Fruit fly (Drosophila melanogaster) whole organism, embryonic: Measurements from ENCODE around the gene CG3078.

Source experiments
- Aef1 ChIP-seq: fragments of 200-800 bp; sonication (Bioruptor generic); IDR thresholded peaks from 3 replicates; pipeline ENCODE4 v1.3.6; 2022; ENCODE audit warnings: missing biosample characterization, missing genetic modification characterization
- CG10543 ChIP-seq: fragments of 200-800 bp; sonication (Bioruptor generic); optimal IDR thresholded peaks from 3 replicates; lab custom pipeline; 2017; ENCODE audit warnings: missing biosample characterization, mild to moderate bottlenecking, missing genetic modification characterization, moderate library complexity
- CG11723 ChIP-seq: fragments of 200-800 bp; sonication (Bioruptor generic); optimal IDR thresholded peaks from 2 replicates; lab custom pipeline; 2017; ENCODE audit warnings: missing biosample characterization, mild to moderate bottlenecking, missing genetic modification characterization
- CG12071 ChIP-seq: fragments of 200-800 bp; sonication (Bioruptor generic); optimal IDR thresholded peaks from 3 replicates; lab custom pipeline; 2018; ENCODE audit warnings: missing biosample characterization, mild to moderate bottlenecking, missing genetic modification characterization
- CG1233 ChIP-seq: fragments of 200-800 bp; sonication (Bioruptor generic); optimal IDR thresholded peaks from 4 replicates; lab custom pipeline; 2018; ENCODE audit warnings: missing biosample characterization, mild to moderate bottlenecking, missing genetic modification characterization
- CG13287 ChIP-seq: fragments of 200-800 bp; sonication (Bioruptor generic); IDR thresholded peaks from 2 replicates; pipeline ENCODE4 v1.3.6; 2022; ENCODE audit warnings: missing biosample characterization, missing genetic modification characterization; ENCODE audit not compliant: partially characterized antibody
- CG15269 ChIP-seq: fragments of 200-800 bp; sonication (Bioruptor generic); optimal IDR thresholded peaks from 2 replicates; lab custom pipeline; 2018; ENCODE audit warnings: missing biosample characterization, mild to moderate bottlenecking, missing genetic modification characterization, moderate library complexity
- CG15479 ChIP-seq: fragments of 200-800 bp; sonication (Bioruptor generic); optimal IDR thresholded peaks from 3 replicates; lab custom pipeline; 2019; ENCODE audit warnings: missing biosample characterization, mild to moderate bottlenecking, missing genetic modification characterization, moderate library complexity
- CG15696 ChIP-seq: fragments of 200-800 bp; sonication (Bioruptor generic); optimal IDR thresholded peaks from 2 replicates; lab custom pipeline; 2019; ENCODE audit warnings: missing biosample characterization, mild to moderate bottlenecking, missing genetic modification characterization, moderate library complexity
- CG1603 ChIP-seq: fragments of 200-800 bp; sonication (Bioruptor generic); optimal IDR thresholded peaks from 2 replicates; lab custom pipeline; 2019; ENCODE audit warnings: missing biosample characterization, mild to moderate bottlenecking, missing genetic modification characterization, moderate library complexity
- CG17186 ChIP-seq: fragments of 200-800 bp; sonication (Bioruptor generic); optimal IDR thresholded peaks from 3 replicates; lab custom pipeline; 2017; ENCODE audit warnings: missing biosample characterization, missing genetic modification reagents, missing genetic modification characterization
- CG2712 ChIP-seq: fragments of 200-800 bp; optimal IDR thresholded peaks from 3 replicates; lab custom pipeline; 2019; ENCODE audit warnings: missing biosample characterization, mild to moderate bottlenecking, missing genetic modification characterization, moderate library complexity
- CG3163 ChIP-seq: fragments of 200-800 bp; sonication (Bioruptor generic); optimal IDR thresholded peaks from 3 replicates; lab custom pipeline; 2016; ENCODE audit warnings: missing biosample characterization, missing genetic modification characterization
- CG32767 ChIP-seq: fragments of 200-800 bp; sonication (Bioruptor generic); IDR thresholded peaks from 2 replicates; pipeline ENCODE4 v1.3.6; 2022; ENCODE audit warnings: missing biosample characterization, missing genetic modification characterization
- CG33557 ChIP-seq: fragments of 200-800 bp; sonication (Bioruptor generic); optimal IDR thresholded peaks from 2 replicates; lab custom pipeline; 2019; ENCODE audit warnings: missing biosample characterization, mild to moderate bottlenecking, missing genetic modification characterization, moderate library complexity
- CG3995 ChIP-seq: fragments of 200-800 bp; sonication (Bioruptor generic); optimal IDR thresholded peaks from 3 replicates; lab custom pipeline; 2016; ENCODE audit warnings: missing biosample characterization, missing genetic modification characterization
- CG4707 ChIP-seq: fragments of 200-800 bp; sonication (Bioruptor generic); optimal IDR thresholded peaks from 2 replicates; lab custom pipeline; 2018; ENCODE audit warnings: missing biosample characterization, mild to moderate bottlenecking, missing genetic modification characterization, moderate library complexity
- CG7745 ChIP-seq: fragments of 200-800 bp; sonication (Bioruptor generic); optimal IDR thresholded peaks from 2 replicates; lab custom pipeline; 2018; ENCODE audit warnings: missing biosample characterization, mild to moderate bottlenecking, missing genetic modification characterization, moderate library complexity
- CG8765 ChIP-seq: fragments of 200-800 bp; sonication (Bioruptor generic); IDR thresholded peaks from 2 replicates; pipeline ENCODE4 v1.3.6; 2022; ENCODE audit warnings: missing biosample characterization, missing genetic modification characterization
- CG9215 ChIP-seq: fragments of 200-800 bp; sonication (Bioruptor generic); IDR thresholded peaks from 2 replicates; pipeline ENCODE4 v1.3.6; 2022; ENCODE audit warnings: missing biosample characterization, missing genetic modification characterization
- CG9437 ChIP-seq: fragments of 200-800 bp; sonication (Bioruptor generic); optimal IDR thresholded peaks from 2 replicates; lab custom pipeline; 2018; ENCODE audit warnings: missing biosample characterization, mild to moderate bottlenecking, missing genetic modification characterization
- Dad ChIP-seq: fragments of 200-800 bp; sonication (Bioruptor generic); optimal IDR thresholded peaks from 3 replicates; lab custom pipeline; 2016; ENCODE audit warnings: missing biosample characterization, missing genetic modification characterization
- E2f1 ChIP-seq: fragments of 200-800 bp; sonication (Bioruptor generic); IDR thresholded peaks from 2 replicates; pipeline ENCODE4 v1.3.6; 2022; ENCODE audit warnings: missing biosample characterization, missing genetic modification characterization
- Elba2 ChIP-seq: fragments of 200-800 bp; sonication (Bioruptor generic); optimal IDR thresholded peaks from 3 replicates; lab custom pipeline; 2016; ENCODE audit warnings: missing biosample characterization, missing genetic modification characterization
- H15 ChIP-seq: fragments of 200-800 bp; sonication (Bioruptor generic); IDR thresholded peaks from 3 replicates; pipeline ENCODE4 v1.3.6; 2022; ENCODE audit warnings: missing biosample characterization, missing genetic modification characterization
- HHEX ChIP-seq: fragments of 200-800 bp; sonication (Bioruptor generic); optimal IDR thresholded peaks from 3 replicates; lab custom pipeline; 2017; ENCODE audit warnings: missing biosample characterization, mild to moderate bottlenecking, missing genetic modification characterization, missing genetic modification reagents
- Hr51 ChIP-seq, 2 experiments: fragments of 200-800 bp; sonication (Bioruptor generic); optimal IDR thresholded peaks; 2 replicates in 1 of 2; 3 replicates in 1 of 2; lab custom pipeline; 2016 to 2018; ENCODE audit warnings: missing biosample characterization in 2 of 2, missing genetic modification characterization in 2 of 2, mild to moderate bottlenecking in 1 of 2, moderate library complexity in 1 of 2
- Lhr ChIP-seq: fragments of 200-800 bp; sonication (Bioruptor generic); optimal IDR thresholded peaks from 3 replicates; lab custom pipeline; 2017; ENCODE audit warnings: mild to moderate bottlenecking, missing biosample characterization, missing genetic modification reagents, missing genetic modification characterization
- Meics ChIP-seq: fragments of 200-800 bp; sonication (Bioruptor generic); optimal IDR thresholded peaks from 2 replicates; lab custom pipeline; 2017; ENCODE audit warnings: missing biosample characterization, mild to moderate bottlenecking, missing genetic modification characterization
- Ptx1 ChIP-seq: fragments of 200-800 bp; sonication (Bioruptor generic); IDR thresholded peaks from 2 replicates; pipeline ENCODE4 v1.3.6; 2022; ENCODE audit warnings: missing biosample characterization, missing genetic modification characterization
- Ravus ChIP-seq: fragments of 200-800 bp; sonication (Bioruptor generic); IDR thresholded peaks from 2 replicates; pipeline ENCODE4 v1.3.6; 2022; ENCODE audit warnings: missing biosample characterization, missing genetic modification characterization
- Sox102F ChIP-seq: fragments of 200-800 bp; sonication (Bioruptor generic); optimal IDR thresholded peaks from 2 replicates; lab custom pipeline; 2018; ENCODE audit warnings: missing biosample characterization, mild to moderate bottlenecking, missing genetic modification characterization, moderate library complexity
- ap ChIP-seq: fragments of 200-800 bp; sonication (Bioruptor generic); IDR thresholded peaks from 2 replicates; pipeline ENCODE4 v1.3.6; 2022; ENCODE audit warnings: missing biosample characterization, missing genetic modification characterization
- ato ChIP-seq: fragments of 200-800 bp; sonication (Bioruptor generic); IDR thresholded peaks from 2 replicates; pipeline ENCODE4 v1.3.6; 2022; ENCODE audit warnings: missing biosample characterization, missing genetic modification characterization; ENCODE audit not compliant: partially characterized antibody
- bcd ChIP-seq: fragments of 200-800 bp; sonication (Bioruptor generic); optimal IDR thresholded peaks from 2 replicates; lab custom pipeline; 2017; ENCODE audit warnings: missing biosample characterization, mild to moderate bottlenecking, missing genetic modification characterization
- danr ChIP-seq: fragments of 200-800 bp; sonication (Bioruptor generic); IDR thresholded peaks from 2 replicates; pipeline ENCODE4 v1.3.6; 2022; ENCODE audit warnings: missing biosample characterization, missing genetic modification characterization
- dmrt11E ChIP-seq: fragments of 200-800 bp; sonication (Bioruptor generic); optimal IDR thresholded peaks from 3 replicates; lab custom pipeline; 2018; ENCODE audit warnings: missing biosample characterization, mild to moderate bottlenecking, missing genetic modification characterization, moderate library complexity
- ewg ChIP-seq: fragments of 200-800 bp; sonication (Bioruptor generic); optimal IDR thresholded peaks from 3 replicates; lab custom pipeline; 2017; ENCODE audit warnings: mild to moderate bottlenecking, missing biosample characterization, missing genetic modification reagents, missing genetic modification characterization
- fru ChIP-seq: fragments of >200 bp; optimal IDR thresholded peaks from 2 replicates; lab custom pipeline; 2017
- gcm ChIP-seq: fragments of 200-800 bp; sonication (Bioruptor generic); optimal IDR thresholded peaks from 2 replicates; lab custom pipeline; 2019; ENCODE audit warnings: missing biosample characterization, mild to moderate bottlenecking, missing genetic modification characterization, moderate library complexity
- gsb-n ChIP-seq: fragments of 200-800 bp; sonication (Bioruptor generic); optimal IDR thresholded peaks from 3 replicates; lab custom pipeline; 2018; ENCODE audit warnings: missing biosample characterization, mild to moderate bottlenecking, missing genetic modification characterization
- hth ChIP-seq: fragments of >200 bp; optimal IDR thresholded peaks from 2 replicates; lab custom pipeline; 2017; ENCODE audit warnings: inconsistent platforms
- jing ChIP-seq: fragments of 200-800 bp; sonication (Bioruptor generic); optimal IDR thresholded peaks from 2 replicates; lab custom pipeline; 2018; ENCODE audit warnings: missing biosample characterization, mild to moderate bottlenecking, missing genetic modification characterization
- luna ChIP-seq: fragments of 200-800 bp; sonication (Bioruptor generic); optimal IDR thresholded peaks from 2 replicates; lab custom pipeline; 2016; ENCODE audit warnings: missing biosample characterization, missing genetic modification characterization
- oc ChIP-seq: fragments of 200-800 bp; sonication (Bioruptor generic); optimal IDR thresholded peaks from 2 replicates; lab custom pipeline; 2018; ENCODE audit warnings: missing biosample characterization, mild to moderate bottlenecking, missing genetic modification characterization, moderate library complexity
- onecut ChIP-seq: fragments of 200-800 bp; sonication (Bioruptor generic); IDR thresholded peaks from 2 replicates; pipeline ENCODE4 v1.3.6; 2022; ENCODE audit warnings: missing biosample characterization, missing genetic modification characterization
- prd ChIP-seq, 3 experiments: fragments of >200 bp in 2 of 3; fragments of 200-800 bp in 1 of 3; sonication (Bioruptor generic) in 1 of 3; optimal IDR thresholded peaks in 2 of 3; IDR thresholded peaks in 1 of 3; 2 replicates in 2 of 3; 3 replicates in 1 of 3; pipeline versions ENCODE4 v1.3.6 to Lab custom; 2017 to 2022; ENCODE audit warnings: missing biosample characterization in 1 of 3, missing genetic modification characterization in 1 of 3
- row ChIP-seq: fragments of 200-800 bp; sonication (Bioruptor generic); IDR thresholded peaks from 3 replicates; pipeline ENCODE4 v1.3.6; 2022; ENCODE audit warnings: missing biosample characterization, missing genetic modification characterization
- stc ChIP-seq: fragments of 200-800 bp; sonication (Bioruptor generic); IDR thresholded peaks from 2 replicates; pipeline ENCODE4 v1.3.6; 2022; ENCODE audit warnings: missing biosample characterization, missing genetic modification characterization
- tin ChIP-seq: fragments of 200-800 bp; sonication (Bioruptor generic); optimal IDR thresholded peaks from 3 replicates; lab custom pipeline; 2016; ENCODE audit warnings: missing biosample characterization, missing genetic modification characterization
- zfh1 ChIP-seq: fragments of 200-800 bp; sonication (Bioruptor generic); IDR thresholded peaks from 3 replicates; pipeline ENCODE4 v1.3.6; 2022; ENCODE audit warnings: missing biosample characterization, missing genetic modification characterization

CG3078 gene

dm6 chrX:2274704-2275199, 15.1 kb upstream of the CG3078 start, which contains the start of gene Grp170:
Grp170 (minus strand) TSS chrX:2275068.
- TF ChIP-seq Ptx1 (no peak), H15 (GFP tag; lab: Robert Waterston, UW) (no peak), Hr51 (GFP tag; optimal IDR thresholded peaks at IDR 0.05; lab: Kevin White, UChicago) (no peak), CG2712 (tag; lab: Kevin White, UChicago) (peak; percentile 35), CG13287 (GFP tag; lab: Robert Waterston, UW) (peak; percentile 93), CG11723 (GFP tag; lab: Kevin White, UChicago) (no peak), tin (GFP tag; lab: Kevin White, UChicago) (no peak), prd (optimal IDR thresholded peaks at IDR 0.05; lab: Kevin White, UChicago) (no peak), prd (GFP tag; IDR thresholded peaks at IDR 0.05; lab: Robert Waterston, UW) (no peak), zfh1 (GFP tag; lab: Robert Waterston, UW) (no peak), ap (GFP tag; lab: Robert Waterston, UW) (no peak), HHEX (no peak), Meics (GFP tag; lab: Kevin White, UChicago) (no peak), CG33557 (GFP tag; lab: Kevin White, UChicago) (no peak), CG17186 (GFP tag; lab: Kevin White, UChicago) (peak; percentile 58), CG3995 (GFP tag; lab: Kevin White, UChicago) (no peak), CG10543 (GFP tag; lab: Kevin White, UChicago) (no peak), ewg (GFP tag; lab: Kevin White, UChicago) (no peak), CG1603 (tag; lab: Kevin White, UChicago) (peak; percentile 63), Ravus (no peak), hth (lab: Kevin White, UChicago) (no peak), row (GFP tag; lab: Robert Waterston, UW) (no peak), luna (GFP tag; lab: Kevin White, UChicago) (no peak), CG9437 (peak; percentile 55), Aef1 (GFP tag; lab: Robert Waterston, UW) (no peak), danr (GFP tag; lab: Robert Waterston, UW) (no peak), gsb-n (tag; lab: Kevin White, UChicago) (no peak), CG15479 (GFP tag; lab: Kevin White, UChicago) (no peak), CG1233 (GFP tag; lab: Kevin White, UChicago) (no peak), E2f1 (GFP tag; lab: Robert Waterston, UW) (no peak), CG4707 (GFP tag; lab: Kevin White, UChicago) (no peak), Elba2 (GFP tag; lab: Kevin White, UChicago) (no peak), dmrt11E (tag; lab: Kevin White, UChicago) (no peak), bcd (GFP tag; lab: Kevin White, UChicago) (no peak), CG15696 (tag; lab: Kevin White, UChicago) (no peak), CG32767 (GFP tag; lab: Robert Waterston, UW) (no peak), jing (no peak), oc (tag; lab: Kevin White, UChicago) (no peak), Sox102F (GFP tag; lab: Kevin White, UChicago) (no peak), Lhr (GFP tag; lab: Kevin White, UChicago) (no peak), CG7745 (no peak), onecut (GFP tag; lab: Robert Waterston, UW) (peak; percentile 20; the same call in 1 of the 2 replicates), fru (no peak), stc (GFP tag; lab: Robert Waterston, UW) (no peak), Dad (GFP tag; lab: Kevin White, UChicago) (no peak), CG8765 (GFP tag; lab: Robert Waterston, UW) (no peak), CG12071 (GFP tag; lab: Kevin White, UChicago) (no peak), CG9215 (GFP tag; lab: Robert Waterston, UW) (no peak), ato (GFP tag; lab: Robert Waterston, UW) (peak; percentile 74; the same call in 1 of the 2 replicates), CG3163 (GFP tag; lab: Kevin White, UChicago) (no peak), gcm (GFP tag; lab: Kevin White, UChicago) (no peak), CG15269 (no peak)
